Worm (Caenorhabditis elegans) whole organism, L4 larva: ENCODE measurements around the gene hpr-17.

ENCODE experiments used
- F37D6.2 ChIP-seq: sonication (generic microtip); optimal IDR thresholded peaks from 2 replicates; lab custom pipeline; 2016; ENCODE audit warnings: mild to moderate bottlenecking, missing genetic modification characterization, missing compliant biosample characterization
- R02D3.7 ChIP-seq: fragments of 150-350 bp; sonication (generic microtip); optimal IDR thresholded peaks from 3 replicates; lab custom pipeline; 2014; ENCODE audit warnings: missing biosample characterization, missing genetic modification characterization
- T20F7.1 ChIP-seq: fragments of 200-800 bp; sonication (Bioruptor generic); optimal IDR thresholded peaks from 2 replicates; lab custom pipeline; 2018; ENCODE audit warnings: mild to moderate bottlenecking, missing genetic modification characterization, missing compliant biosample characterization
- Y105C5A.15 ChIP-seq: fragments of 200-800 bp; sonication (Bioruptor generic); IDR thresholded peaks from 2 replicates; pipeline ENCODE4 v1.3.6; 2022; ENCODE audit warnings: missing genetic modification characterization, missing compliant biosample characterization
- Y5F2A.4 ChIP-seq: fragments of 200-800 bp; sonication (Bioruptor generic); optimal IDR thresholded peaks from 2 replicates; lab custom pipeline; 2018; ENCODE audit warnings: mild to moderate bottlenecking, missing genetic modification characterization, missing compliant biosample characterization
- ZK337.2 ChIP-seq: fragments of 200-800 bp; sonication (Bioruptor generic); IDR thresholded peaks from 2 replicates; pipeline ENCODE4 v1.3.6; 2022; ENCODE audit warnings: missing genetic modification reagents, missing genetic modification characterization, missing compliant biosample characterization
- aha-1 ChIP-seq: fragments of 150-350 bp; peaks from one replicate; lab custom pipeline; 2014; ENCODE audit warnings: missing biosample characterization, missing genetic modification characterization
- attf-4 ChIP-seq: sonication (generic microtip); optimal IDR thresholded peaks from 3 replicates; lab custom pipeline; 2017; ENCODE audit warnings: missing biosample characterization, missing genetic modification characterization
- ceh-28 ChIP-seq: fragments of 150-350 bp; optimal IDR thresholded peaks from 2 replicates; lab custom pipeline; 2014; ENCODE audit warnings: missing biosample characterization, missing genetic modification reagents, missing genetic modification characterization
- ceh-44 ChIP-seq: fragments of 200-800 bp; sonication (Bioruptor generic); IDR thresholded peaks from 2 replicates; pipeline ENCODE4 v1.3.6; 2022; ENCODE audit warnings: missing genetic modification reagents, missing genetic modification characterization, missing compliant biosample characterization
- ceh-82 ChIP-seq: sonication (generic microtip); optimal IDR thresholded peaks from 2 replicates; lab custom pipeline; 2017; ENCODE audit warnings: missing biosample characterization, missing genetic modification characterization
- daf-8 ChIP-seq: fragments of 200-800 bp; sonication (Bioruptor generic); IDR thresholded peaks from 2 replicates; pipeline ENCODE4 v1.3.6; 2022; ENCODE audit warnings: missing genetic modification characterization, missing compliant biosample characterization
- dmd-6 ChIP-seq: fragments of 200-800 bp; sonication (Bioruptor generic); IDR thresholded peaks from 2 replicates; pipeline ENCODE4 v1.3.6; 2022; ENCODE audit warnings: missing genetic modification reagents, missing genetic modification characterization, missing compliant biosample characterization
- dmd-9 ChIP-seq: fragments of 200-800 bp; sonication (Bioruptor generic); IDR thresholded peaks from 2 replicates; pipeline ENCODE4 v1.3.6; 2022; ENCODE audit warnings: missing genetic modification reagents, missing genetic modification characterization, missing compliant biosample characterization
- hlh-11 ChIP-seq: fragments of 200-800 bp; sonication (Bioruptor generic); optimal IDR thresholded peaks from 2 replicates; lab custom pipeline; 2018; ENCODE audit warnings: mild to moderate bottlenecking, missing genetic modification characterization, missing compliant biosample characterization
- hlh-30 ChIP-seq: sonication (generic microtip); optimal IDR thresholded peaks from 2 replicates; lab custom pipeline; 2017; ENCODE audit warnings: antibody characterized with exemption, mild to moderate bottlenecking, missing genetic modification characterization, missing compliant biosample characterization; ENCODE audit not compliant: insufficient read depth
- lin-38 ChIP-seq: fragments of 200-800 bp; sonication (Bioruptor generic); IDR thresholded peaks from 2 replicates; pipeline ENCODE4 v1.3.6; 2022; ENCODE audit warnings: missing genetic modification reagents, missing genetic modification characterization, missing compliant biosample characterization
- lsy-2 ChIP-seq, 2 experiments: fragments of 150-350 bp in 1 of 2; sonication (generic microtip) in 1 of 2; optimal IDR thresholded peaks; 2 replicates each; lab custom pipeline; 2014 to 2017; ENCODE audit warnings: missing biosample characterization in 2 of 2, missing genetic modification characterization in 2 of 2
- madf-9 ChIP-seq: fragments of 200-800 bp; sonication (Bioruptor generic); conservative IDR thresholded peaks from 2 replicates; pipeline ENCODE4 v1.3.6; 2022; ENCODE audit warnings: missing genetic modification reagents, missing genetic modification characterization, missing compliant biosample characterization
- mxl-2 ChIP-seq: fragments of 200-800 bp; sonication (Bioruptor generic); conservative IDR thresholded peaks from 2 replicates; pipeline ENCODE4 v1.3.6; 2022; ENCODE audit warnings: missing genetic modification reagents, missing genetic modification characterization, missing compliant biosample characterization
- mxl-3 ChIP-seq: fragments of 200-800 bp; sonication (Bioruptor generic); optimal IDR thresholded peaks from 2 replicates; lab custom pipeline; 2018; ENCODE audit warnings: mild to moderate bottlenecking, missing genetic modification characterization, missing compliant biosample characterization
- nhr-28 ChIP-seq: fragments of 150-350 bp; optimal IDR thresholded peaks from 2 replicates; lab custom pipeline; 2014; ENCODE audit warnings: missing biosample characterization, missing genetic modification characterization
- nhr-42 ChIP-seq: fragments of 200-800 bp; sonication (Bioruptor generic); IDR thresholded peaks from 2 replicates; pipeline ENCODE4 v1.3.6; 2022; ENCODE audit warnings: missing genetic modification characterization, missing compliant biosample characterization
- nhr-48 ChIP-seq: sonication (generic microtip); optimal IDR thresholded peaks from 2 replicates; lab custom pipeline; 2016; ENCODE audit warnings: mild to moderate bottlenecking, missing genetic modification characterization, missing compliant biosample characterization
- nhr-6 ChIP-seq: fragments of 150-350 bp; optimal IDR thresholded peaks from 2 replicates; lab custom pipeline; 2014; ENCODE audit warnings: missing biosample characterization, missing genetic modification characterization
- pha-4 ChIP-seq, 2 experiments: fragments of 150-350 bp in 1 of 2; fragments of 200-800 bp in 1 of 2; sonication (Bioruptor generic) in 1 of 2; IDR thresholded peaks in 1 of 2; optimal IDR thresholded peaks in 1 of 2; 2 replicates each; pipeline versions ENCODE4 v1.3.6 to Lab custom; 2014 to 2022; ENCODE audit warnings: missing genetic modification characterization in 2 of 2, missing genetic modification reagents in 2 of 2, missing biosample characterization in 1 of 2, missing compliant biosample characterization in 1 of 2
- rbr-2 ChIP-seq: sonication (generic microtip); optimal IDR thresholded peaks from 2 replicates; lab custom pipeline; 2016; ENCODE audit warnings: missing genotype, missing genetic modification characterization, missing compliant biosample characterization
- saeg-2 ChIP-seq: fragments of 200-800 bp; sonication (Bioruptor generic); IDR thresholded peaks from 2 replicates; pipeline ENCODE4 v1.3.6; 2022; ENCODE audit warnings: missing genetic modification reagents, missing genetic modification characterization, missing compliant biosample characterization
- skn-1 ChIP-seq: fragments of 150-350 bp; optimal IDR thresholded peaks from 2 replicates; lab custom pipeline; 2014; ENCODE audit warnings: missing biosample characterization, missing genetic modification characterization
- snpc-4 ChIP-seq: fragments of 150-350 bp; optimal IDR thresholded peaks from 2 replicates; lab custom pipeline; 2014; ENCODE audit warnings: missing biosample characterization, missing genetic modification characterization
- spr-1 ChIP-seq: sonication (generic microtip); optimal IDR thresholded peaks from 2 replicates; lab custom pipeline; 2016; ENCODE audit warnings: mild to moderate bottlenecking, missing genetic modification characterization, missing compliant biosample characterization
- unc-62 ChIP-seq, 3 experiments: fragments of 150-350 bp in 1 of 3; sonication (generic microtip); optimal IDR thresholded peaks in 2 of 3; peaks in 1 of 3; 1 replicate in 1 of 3; 2 replicates in 2 of 3; lab custom pipeline; 2014 to 2017; ENCODE audit warnings: missing biosample characterization in 3 of 3, missing genetic modification characterization in 3 of 3, missing genetic modification reagents in 3 of 3, missing genotype in 1 of 3
- zag-1 ChIP-seq: fragments of 150-350 bp; optimal IDR thresholded peaks from 2 replicates; lab custom pipeline; 2014; ENCODE audit warnings: missing biosample characterization, missing genetic modification characterization

hpr-17 gene

DNA sequence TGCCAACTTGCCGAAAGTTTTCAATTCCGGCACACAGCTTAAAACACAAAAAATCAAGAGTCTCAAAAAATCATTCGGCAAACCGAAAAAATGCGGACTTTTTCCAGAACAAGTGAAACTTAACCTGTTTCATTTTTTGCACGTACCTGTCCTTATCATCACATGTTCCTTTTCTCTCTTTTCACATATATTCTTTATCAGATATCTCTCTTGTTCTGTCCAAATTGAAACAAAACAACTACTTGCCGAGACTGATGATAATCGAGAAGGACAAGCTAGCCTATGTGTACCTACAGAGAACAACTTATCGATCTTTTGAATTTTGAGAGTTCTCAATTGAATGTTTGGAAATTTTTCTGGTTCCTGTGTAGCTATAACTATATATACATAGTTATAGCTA lies 6.9 kb downstream of the hpr-17 start (continued):
- TF ChIP-seq Y105C5A.15 (GFP tag; lab: Robert Waterston, UW) (no peak), attf-4 (tag; lab: Kevin White, UChicago) (no peak), hlh-30 (tag; lab: Kevin White, UChicago) (peak; percentile 16), daf-8 (GFP tag; lab: Robert Waterston, UW) (no peak), ceh-82 (no peak), spr-1 (no peak), lsy-2 (tag; optimal IDR thresholded peaks at IDR 0.05; lab: Kevin White, UChicago) (no peak), nhr-6 (tag; lab: Kevin White, UChicago) (no peak), rbr-2 (tag; lab: Kevin White, UChicago) (no peak), dmd-6 (GFP tag; lab: Robert Waterston, UW) (0 out of 2 replicates have a peak, but pooled peaks have one; percentile 18), R02D3.7 (tag; lab: Kevin White, UChicago) (no peak), Y5F2A.4 (GFP tag; lab: Kevin White, UChicago) (no peak), hlh-11 (tag; lab: Kevin White, UChicago) (peak; percentile 29), skn-1 (tag; lab: Kevin White, UChicago) (no peak), mxl-2 (GFP tag; lab: Robert Waterston, UW) (no peak), mxl-3 (GFP tag; lab: Kevin White, UChicago) (peak; percentile 12)

DNA sequence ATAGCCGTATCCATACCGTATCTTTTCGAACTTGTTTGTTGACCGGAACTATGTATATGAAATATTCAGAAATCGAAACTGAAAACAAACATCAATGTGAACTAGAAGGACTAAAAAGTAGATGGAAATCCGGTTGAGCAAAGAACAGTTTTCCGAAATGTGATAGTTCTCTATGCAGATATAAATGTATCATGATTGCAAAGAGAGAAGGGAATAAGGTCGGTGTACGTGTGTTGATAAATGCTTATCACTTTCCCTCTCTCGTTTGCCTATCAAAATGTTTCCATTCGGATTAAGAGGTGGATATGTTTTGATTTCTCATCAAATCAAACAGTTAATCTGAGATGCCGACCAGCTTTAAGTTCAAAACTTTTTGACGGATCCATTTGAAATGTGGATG lies 8.6 kb downstream of the hpr-17 start:
- TF ChIP-seq hlh-11 (tag; lab: Kevin White, UChicago) = no peak
- TF ChIP-seq dmd-9 = no peak
- TF ChIP-seq aha-1 (tag; lab: Kevin White, UChicago) = peak; percentile 5
- TF ChIP-seq F37D6.2 (tag; lab: Kevin White, UChicago) = no peak
- peak; percentile 30 for TF ChIP-seq nhr-28 (tag; lab: Kevin White, UChicago)
- no peak for TF ChIP-seq zag-1
- no peak for TF ChIP-seq pha-4 (GFP tag; IDR thresholded peaks at IDR 0.05; lab: Robert Waterston, UW)
- no peak for TF ChIP-seq pha-4 (tag; optimal IDR thresholded peaks at IDR 0.05; lab: Kevin White, UChicago)

DNA sequence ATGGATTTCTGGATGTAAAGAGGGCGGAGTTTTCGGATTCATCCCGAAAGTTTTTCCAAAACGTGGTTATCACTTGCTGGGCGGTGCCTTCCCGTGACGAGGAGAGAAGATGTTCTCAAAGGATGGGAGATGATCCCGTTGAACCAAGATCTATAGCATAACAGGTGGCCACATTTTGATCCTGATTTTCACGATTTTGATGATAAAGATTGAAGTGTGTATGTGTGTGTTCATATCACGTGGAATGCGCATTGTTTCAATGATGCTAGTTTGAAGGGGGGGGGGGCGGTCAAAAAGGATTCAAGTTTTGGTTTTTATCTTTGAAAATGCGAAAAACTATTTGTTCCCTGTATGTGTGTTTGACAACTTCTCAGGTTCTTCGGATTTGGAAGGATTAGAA lies 11.6 kb downstream of the hpr-17 start, which contains the start of gene mltn-1:
Gene mltn-1, minus strand, starts transcription at position 22 of the 400 bp plus-strand sequence.
- peak; percentile 53 for TF ChIP-seq nhr-48 (tag; lab: Kevin White, UChicago)
- TF ChIP-seq hlh-30 (tag; lab: Kevin White, UChicago) = peak; percentile 20
- TF ChIP-seq mxl-3 (GFP tag; lab: Kevin White, UChicago) = peak; percentile 63
- no peak for TF ChIP-seq daf-8 (GFP tag; lab: Robert Waterston, UW)
- peak; percentile 26 for TF ChIP-seq nhr-28 (tag; lab: Kevin White, UChicago)
- TF ChIP-seq T20F7.1 (GFP tag; lab: Kevin White, UChicago) = no peak

DNA sequence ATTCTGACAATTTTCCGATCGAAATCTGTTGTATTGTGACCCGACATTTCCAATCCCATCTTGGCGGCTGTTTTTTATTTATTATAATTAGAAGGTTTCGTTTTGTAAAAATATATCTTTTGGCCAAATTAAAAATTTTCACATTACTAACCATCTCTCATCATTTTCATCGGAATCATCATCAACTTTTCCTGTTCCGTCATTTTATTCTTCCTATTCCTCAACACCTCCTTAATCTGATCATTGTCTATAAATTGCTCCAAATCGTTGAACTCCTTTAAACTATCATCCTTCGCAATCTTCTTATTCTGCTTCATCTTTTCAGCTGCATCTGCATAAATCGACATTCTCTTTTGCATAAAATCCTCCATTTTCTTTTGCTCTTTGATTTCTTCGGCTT lies 14.5 kb downstream of the hpr-17 start:
- no peak for TF ChIP-seq madf-9 (GFP tag; lab: Robert Waterston, UW)
- peak in 1 of 2 experiments; percentile 92 for TF ChIP-seq unc-62 (GFP tag; optimal IDR thresholded peaks at IDR 0.05 in 1 of 2; lab: Kevin White, UChicago)
- TF ChIP-seq unc-62 (tag; optimal IDR thresholded peaks at IDR 0.05; lab: Kevin White, UChicago) = no peak

DNA sequence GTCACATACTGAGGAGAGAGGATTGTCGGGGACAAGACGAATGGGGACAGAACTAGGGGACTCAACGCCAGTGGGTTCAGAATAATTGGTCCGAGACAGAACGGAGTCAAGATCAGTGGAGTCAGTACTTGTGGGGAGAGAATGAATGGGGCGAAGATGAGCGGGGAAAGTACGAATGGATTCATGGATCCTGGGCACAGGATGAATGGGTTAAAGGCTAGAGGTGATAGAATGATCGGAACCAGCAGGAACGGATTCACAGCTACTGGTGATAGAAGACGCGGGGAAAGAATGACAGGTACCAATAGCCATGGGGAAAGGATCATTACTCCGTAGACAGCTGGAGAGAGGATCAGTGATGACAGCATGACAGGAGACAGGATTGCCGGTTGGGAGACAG lies 17.3 kb downstream of the hpr-17 start:
- TF ChIP-seq nhr-42 (0 out of 2 replicates have a peak, but pooled peaks have one; percentile 7), unc-62 (GFP tag; optimal IDR thresholded peaks at IDR 0.05 in 1 of 2; lab: Kevin White, UChicago) (peak in 1 of 2 experiments; percentile 68), unc-62 (tag; optimal IDR thresholded peaks at IDR 0.05; lab: Kevin White, UChicago) (no peak), ceh-44 (GFP tag; lab: Robert Waterston, UW) (no peak)

DNA sequence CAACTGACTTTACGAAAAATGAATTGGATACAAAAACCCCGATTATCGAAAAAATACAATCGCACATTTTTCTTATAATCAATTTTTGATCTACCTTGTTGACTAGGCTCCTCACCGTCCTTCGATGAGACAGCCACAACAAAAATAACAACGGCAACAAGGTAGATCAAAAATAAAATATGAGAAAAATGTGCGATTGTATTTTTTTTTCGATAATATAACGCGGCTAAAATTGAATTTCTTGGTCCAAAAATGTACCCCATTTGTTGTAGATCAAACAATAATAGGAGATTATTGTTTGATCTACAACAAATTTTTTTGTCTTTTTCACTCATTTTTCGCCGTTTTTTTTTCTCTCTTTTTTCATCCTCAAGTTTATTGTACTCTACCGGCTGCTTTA lies 26.3 kb downstream of the hpr-17 start:
- TF ChIP-seq ZK337.2 (GFP tag; lab: Robert Waterston, UW) = no peak
- no peak for TF ChIP-seq saeg-2 (GFP tag; lab: Robert Waterston, UW)
- TF ChIP-seq pha-4 (GFP tag; IDR thresholded peaks at IDR 0.05; lab: Robert Waterston, UW) = no peak
- TF ChIP-seq pha-4 (tag; optimal IDR thresholded peaks at IDR 0.05; lab: Kevin White, UChicago) = no peak
- no peak for TF ChIP-seq lin-38 (GFP tag; lab: Robert Waterston, UW)
- no peak for TF ChIP-seq snpc-4 (tag; lab: Kevin White, UChicago)
- no peak for TF ChIP-seq aha-1 (tag; lab: Kevin White, UChicago)
- no peak for TF ChIP-seq ceh-28 (tag; lab: Kevin White, UChicago)
- TF ChIP-seq, all 104 proteins: peak for 0
